Worm (Caenorhabditis elegans) whole organism, midembryonic: ENCODE results near the gene Y41D4B.14.

Source experiments
- T22C8.4 ChIP-seq: fragments of 200-800 bp; sonication (Bioruptor generic); IDR thresholded peaks from 2 replicates; pipeline ENCODE4 v1.3.6; 2022; ENCODE audit warnings: missing genetic modification characterization, missing compliant biosample characterization
- cog-1 ChIP-seq: sonication (generic microtip); optimal IDR thresholded peaks from 2 replicates; lab custom pipeline; 2016; ENCODE audit warnings: missing genetic modification characterization, missing compliant biosample characterization
- flt-1 ChIP-seq: fragments of 200-800 bp; sonication (Bioruptor generic); IDR thresholded peaks from 2 replicates; pipeline ENCODE4 v1.3.6; 2022; ENCODE audit warnings: missing genetic modification characterization, missing compliant biosample characterization
- klf-2 ChIP-seq: fragments of 200-800 bp; sonication (Bioruptor generic); conservative IDR thresholded peaks from 2 replicates; pipeline ENCODE4 v1.3.6; 2022; ENCODE audit warnings: missing genetic modification reagents, missing genetic modification characterization, missing compliant biosample characterization
- med-1 ChIP-seq: sonication (generic microtip); optimal IDR thresholded peaks from 2 replicates; lab custom pipeline; 2017; ENCODE audit warnings: missing genetic modification characterization, mild to moderate bottlenecking, missing compliant biosample characterization, antibody characterized with exemption, missing genetic modification reagents; ENCODE audit not compliant: insufficient read depth
- ref-1 ChIP-seq: fragments of 200-800 bp; sonication (Bioruptor generic); conservative IDR thresholded peaks from 2 replicates; pipeline ENCODE4 v1.3.6; 2022; ENCODE audit warnings: missing genetic modification reagents, missing genetic modification characterization, missing compliant biosample characterization
- tab-1 ChIP-seq: fragments of 200-800 bp; sonication (Bioruptor generic); IDR thresholded peaks from 2 replicates; pipeline ENCODE4 v1.3.6; 2022; ENCODE audit warnings: missing genetic modification characterization, missing compliant biosample characterization
- ztf-23 ChIP-seq: fragments of 200-800 bp; sonication (Bioruptor generic); IDR thresholded peaks from 2 replicates; pipeline ENCODE4 v1.3.6; 2022; ENCODE audit warnings: missing genetic modification reagents, missing genetic modification characterization, missing compliant biosample characterization
- ztf-29 ChIP-seq: fragments of 200-800 bp; sonication (Bioruptor generic); IDR thresholded peaks from 2 replicates; pipeline ENCODE4 v1.3.6; 2022; ENCODE audit warnings: missing genetic modification reagents, missing genetic modification characterization, missing compliant biosample characterization

Gene Y41D4B.14

ce11 chrIV:1576731-1577130 lies at the start of gene Y41D4B.14:
Gene Y41D4B.14, plus strand, starts transcription at chrIV:1577031.
- TF ChIP-seq cog-1 (tag; lab: Kevin White, UChicago): no peak

ce11 chrIV:1536316-1536715 lies 40.5 kb upstream of the Y41D4B.14 start, which contains the start of gene K03H6.5:
Gene K03H6.5, minus strand, starts transcription at chrIV:1536416.
- no peak for TF ChIP-seq klf-2 (GFP tag; lab: Robert Waterston, UW)
- TF ChIP-seq ztf-23: no peak
- no peak for TF ChIP-seq flt-1 (GFP tag; lab: Robert Waterston, UW)
- TF ChIP-seq tab-1: no peak

- no peak for TF ChIP-seq med-1
- no peak for TF ChIP-seq ztf-29
- TF ChIP-seq T22C8.4 (GFP tag; lab: Robert Waterston, UW): no peak
- TF ChIP-seq ztf-23: no peak
These were observed 29.7 kb upstream of the Y41D4B.14 start for ce11 chrIV:1547129-1547528.

- TF ChIP-seq flt-1 (GFP tag; lab: Robert Waterston, UW): no peak
- no peak for TF ChIP-seq cog-1 (tag; lab: Kevin White, UChicago)
- TF ChIP-seq T22C8.4 (GFP tag; lab: Robert Waterston, UW): no peak
- TF ChIP-seq med-1: no peak
- no peak for TF ChIP-seq ztf-29
- TF ChIP-seq tab-1: no peak
- no peak for TF ChIP-seq ztf-23
- no peak for TF ChIP-seq ref-1 (GFP tag; lab: Robert Waterston, UW)
- TF ChIP-seq klf-2 (GFP tag; lab: Robert Waterston, UW): no peak
These were observed 28.4 kb upstream of the Y41D4B.14 start, which contains the start of gene col-107 for ce11 chrIV:1548457-1548861. Gene col-107, plus strand, starts transcription at chrIV:1548721.

- no peak for TF ChIP-seq klf-2 (GFP tag; lab: Robert Waterston, UW)
- no peak for TF ChIP-seq T22C8.4 (GFP tag; lab: Robert Waterston, UW)
- no peak for TF ChIP-seq flt-1 (GFP tag; lab: Robert Waterston, UW)
- TF ChIP-seq tab-1: no peak
- TF ChIP-seq cog-1 (tag; lab: Kevin White, UChicago): no peak
- no peak for TF ChIP-seq ztf-23
- TF ChIP-seq ztf-29: no peak
- no peak for TF ChIP-seq med-1
- TF ChIP-seq ref-1 (GFP tag; lab: Robert Waterston, UW): no peak
These were observed 27.4 kb upstream of the Y41D4B.14 start for ce11 chrIV:1549095-1550093.

- TF ChIP-seq ztf-29 (no peak), flt-1 (GFP tag; lab: Robert Waterston, UW) (no peak), ref-1 (GFP tag; lab: Robert Waterston, UW) (no peak), klf-2 (GFP tag; lab: Robert Waterston, UW) (no peak), ztf-23 (no peak), cog-1 (tag; lab: Kevin White, UChicago) (no peak), tab-1 (no peak), T22C8.4 (GFP tag; lab: Robert Waterston, UW) (no peak), med-1 (no peak)
These were observed 26.7 kb upstream of the Y41D4B.14 start, which contains the start of gene C34H4.5 for ce11 chrIV:1550131-1550530. Gene C34H4.5, minus strand, starts transcription at chrIV:1550231.

- TF ChIP-seq ztf-29 (no peak), ref-1 (GFP tag; lab: Robert Waterston, UW) (no peak), cog-1 (tag; lab: Kevin White, UChicago) (no peak), flt-1 (GFP tag; lab: Robert Waterston, UW) (no peak), T22C8.4 (GFP tag; lab: Robert Waterston, UW) (no peak), klf-2 (GFP tag; lab: Robert Waterston, UW) (no peak)
These were observed 26.3 kb upstream of the Y41D4B.14 start, which contains the start of gene tag-244 for ce11 chrIV:1550578-1550977. Gene tag-244, plus strand, starts transcription at chrIV:1550878.

ce11 chrIV:1553195-1553918 lies 23.5 kb upstream of the Y41D4B.14 start, which contains the start of gene C34H4.2:
Gene C34H4.2, plus strand, starts transcription at chrIV:1553752.
- TF ChIP-seq ztf-23 (no peak), med-1 (no peak), ztf-29 (no peak), ref-1 (GFP tag; lab: Robert Waterston, UW) (no peak), flt-1 (GFP tag; lab: Robert Waterston, UW) (no peak), cog-1 (tag; lab: Kevin White, UChicago) (no peak), T22C8.4 (GFP tag; lab: Robert Waterston, UW) (no peak), klf-2 (GFP tag; lab: Robert Waterston, UW) (no peak), tab-1 (no peak)

ce11 chrIV:1555021-1555720 lies 21.7 kb upstream of the Y41D4B.14 start, which contains the start of gene C34H4.1:
Gene C34H4.1, plus strand, starts transcription at chrIV:1555579.
- no peak for TF ChIP-seq cog-1 (tag; lab: Kevin White, UChicago)
- TF ChIP-seq tab-1: no peak
- no peak for TF ChIP-seq flt-1 (GFP tag; lab: Robert Waterston, UW)
- TF ChIP-seq ztf-29: no peak
- no peak for TF ChIP-seq klf-2 (GFP tag; lab: Robert Waterston, UW)
- no peak for TF ChIP-seq ref-1 (GFP tag; lab: Robert Waterston, UW)
- TF ChIP-seq med-1: no peak
- no peak for TF ChIP-seq ztf-23
